Fruit fly (Drosophila melanogaster): ENCODE results near the gene CG43931.

DNA sequence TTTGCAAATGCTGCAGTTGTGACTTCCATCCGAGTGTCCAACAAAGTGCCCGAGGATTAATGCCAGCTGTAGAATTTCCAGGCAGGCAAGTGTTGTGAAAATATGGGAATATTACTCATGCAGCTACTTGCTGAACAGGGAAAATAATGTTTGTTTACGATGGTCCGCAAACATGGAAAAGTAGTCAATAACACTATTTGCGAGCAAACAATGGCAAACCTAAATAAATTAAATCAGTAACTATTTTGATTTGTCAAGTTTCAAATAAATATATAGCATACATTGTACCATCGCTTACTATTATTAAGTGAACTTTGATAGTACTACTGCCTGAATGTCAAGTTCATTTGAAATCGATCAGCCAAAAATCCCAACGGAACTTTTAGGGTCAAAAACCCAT is 17.8 kb downstream of the CG43931 start:
- TF ChIP-seq ss (GFP tag; optimal IDR thresholded peaks at IDR 0.05): no peak
- TF ChIP-seq CG4318 (GFP tag; optimal IDR thresholded peaks at IDR 0.05): no peak
- TF ChIP-seq CG8119 (GFP tag; IDR thresholded peaks at IDR 0.05): no peak
- TF ChIP-seq Sox14 (GFP tag; optimal IDR thresholded peaks at IDR 0.05): no peak
- no peak for TF ChIP-seq Hr38 (GFP tag; optimal IDR thresholded peaks at IDR 0.05)
- no peak for TF ChIP-seq fkh (GFP tag; optimal IDR thresholded peaks at IDR 0.05)
- no peak for TF ChIP-seq achi (GFP tag; optimal IDR thresholded peaks at IDR 0.05)
- TF ChIP-seq salr (GFP tag; optimal IDR thresholded peaks at IDR 0.05): no peak
- no peak for TF ChIP-seq Gug (GFP tag; IDR thresholded peaks at IDR 0.05)
- no peak for TF ChIP-seq Ets21C (GFP tag; optimal IDR thresholded peaks at IDR 0.05)
